Fruit fly (Drosophila melanogaster): ENCODE measurements around the gene CG14969.
A peak's percentile ranks its signal among the peaks of the same experiment; 100 is the strongest.

CG14969 gene

DNA sequence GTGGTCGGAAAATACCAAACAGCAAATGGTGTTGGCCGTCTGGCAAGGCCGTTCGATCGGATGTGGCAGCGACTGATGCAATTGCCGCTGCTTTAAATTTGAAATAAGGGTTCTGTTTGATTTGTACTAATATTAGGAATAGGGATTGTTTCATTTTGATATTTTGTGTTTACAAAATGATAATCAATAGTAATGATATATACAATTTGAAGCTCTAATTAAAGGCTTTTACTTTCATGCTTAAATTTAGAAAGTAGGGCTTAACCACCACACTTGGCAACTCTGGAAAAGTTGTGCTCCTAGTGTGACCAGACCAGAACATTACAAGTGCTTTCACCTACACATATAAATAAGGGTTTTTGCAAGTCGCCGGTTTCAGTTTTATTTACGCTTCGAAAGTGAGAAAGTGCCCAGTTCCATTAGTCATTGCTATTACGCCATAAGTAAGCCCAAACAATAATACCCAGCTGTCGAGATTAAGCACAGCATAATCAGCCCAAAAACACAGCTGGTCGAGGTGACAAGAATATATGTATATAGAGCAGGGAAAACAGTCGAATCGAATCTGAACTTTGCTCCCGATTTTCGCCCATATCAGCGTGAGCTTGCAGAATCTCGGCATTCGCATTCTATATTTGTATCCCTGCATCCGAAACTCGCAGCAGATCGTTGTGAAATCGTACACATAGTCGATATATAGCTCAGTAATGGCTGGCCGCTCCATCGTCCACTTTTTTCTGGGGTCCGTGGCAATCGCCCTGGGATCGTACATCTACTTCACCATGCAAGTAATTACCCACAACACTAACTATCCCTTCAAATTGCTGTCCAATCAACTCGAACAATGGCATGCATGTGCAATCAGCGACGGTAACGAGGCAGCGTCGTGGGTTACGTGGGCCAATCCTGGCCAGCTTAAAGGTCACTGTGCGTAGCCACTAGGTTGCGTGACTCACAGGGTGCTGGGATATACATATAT is 8.6 kb downstream of the CG14969 start, which contains the start of gene Gtpx (continued):
- TF ChIP-seq schlank (tag; optimal IDR thresholded peaks at IDR 0.05) (no peak), NK7.1 (GFP tag; optimal IDR thresholded peaks at IDR 0.05) (no peak), dimm (GFP tag; IDR thresholded peaks at IDR 0.05) (no peak), Deaf1 (tag; optimal IDR thresholded peaks at IDR 0.05) (no peak), CG8281 (tag; optimal IDR thresholded peaks at IDR 0.05) (no peak), CG1603 (tag; optimal IDR thresholded peaks at IDR 0.05) (peak; percentile 54), Bteb2 (GFP tag; optimal IDR thresholded peaks at IDR 0.05) (peak; percentile 48), ranshi (GFP tag; IDR thresholded peaks at IDR 0.05) (no peak), CG10209 (GFP tag; optimal IDR thresholded peaks at IDR 0.05) (peak; percentile 25), CG2712 (tag; optimal IDR thresholded peaks at IDR 0.05) (peak; percentile 37), Drgx (GFP tag; IDR thresholded peaks at IDR 0.05) (0 out of 2 replicates have a peak, but pooled peaks have one; percentile 24), wdn (GFP tag; IDR thresholded peaks at IDR 0.05) (0 out of 2 replicates have a peak, but pooled peaks have one; percentile 24), dmrt11E (tag; optimal IDR thresholded peaks at IDR 0.05) (peak; percentile 8), insv (GFP tag; optimal IDR thresholded peaks at IDR 0.05) (no peak), pnt (GFP tag; optimal IDR thresholded peaks at IDR 0.05) (peak; percentile 22), CG13624 (GFP tag; optimal IDR thresholded peaks at IDR 0.05) (peak; percentile 73), MBD-R2 (GFP tag; IDR thresholded peaks at IDR 0.05) (no peak), CG6813 (GFP tag; optimal IDR thresholded peaks at IDR 0.05) (no peak), sob (GFP tag; IDR thresholded peaks at IDR 0.05) (no peak), CG17385 (GFP tag; optimal IDR thresholded peaks at IDR 0.05) (peak; percentile 49), zfh2 (GFP tag; optimal IDR thresholded peaks at IDR 0.05) (peak; percentile 60), hkb (optimal IDR thresholded peaks at IDR 0.05) (peak; percentile 90), hkb (GFP tag; IDR thresholded peaks at IDR 0.05) (no peak), CG1233 (GFP tag; optimal IDR thresholded peaks at IDR 0.05) (no peak), Dref (GFP tag; IDR thresholded peaks at IDR 0.05) (peak; percentile 31; the same call in 1 of the 2 replicates), CG9797 (GFP tag; optimal IDR thresholded peaks at IDR 0.05) (peak; percentile 87), CG34422 (GFP tag; IDR thresholded peaks at IDR 0.05) (0 out of 3 replicates have a peak, but pooled peaks have one; percentile 20), pros (GFP tag; optimal IDR thresholded peaks at IDR 0.05) (no peak), dmrt99B (tag; optimal IDR thresholded peaks at IDR 0.05) (no peak), az2 (GFP tag; optimal IDR thresholded peaks at IDR 0.05) (peak; percentile 30), CG12391 (tag; optimal IDR thresholded peaks at IDR 0.05) (peak; percentile 70), CG1832 (GFP tag; optimal IDR thresholded peaks at IDR 0.05) (no peak), E2f2 (GFP tag; IDR thresholded peaks at IDR 0.05) (peak; percentile 86), Mrtf (GFP tag; IDR thresholded peaks at IDR 0.05) (no peak), Dll (GFP tag; IDR thresholded peaks at IDR 0.05; ENCODE audit: partially characterized antibody) (peak; percentile 51; the same call in 2 of the 4 replicates), CG12219 (GFP tag; optimal IDR thresholded peaks at IDR 0.05) (no peak), CG3065 (GFP tag; optimal IDR thresholded peaks at IDR 0.05) (no peak), fru (optimal IDR thresholded peaks at IDR 0.05) (no peak), salm (tag; optimal IDR thresholded peaks at IDR 0.05) (no peak), gro (GFP tag; optimal IDR thresholded peaks at IDR 0.05) (no peak), NC2β (GFP tag; optimal IDR thresholded peaks at IDR 0.05) (peak; percentile 39), tap (tag; optimal IDR thresholded peaks at IDR 0.05) (no peak), CG4328 (GFP tag; optimal IDR thresholded peaks at IDR 0.05) (peak; percentile 18), CG12155 (GFP tag; optimal IDR thresholded peaks at IDR 0.05) (peak; percentile 32), Oaz (GFP tag; IDR thresholded peaks at IDR 0.05) (no peak), CG7963 (GFP tag; IDR thresholded peaks at IDR 0.05; ENCODE audit: partially characterized antibody) (no peak), gt (GFP tag; IDR thresholded peaks at IDR 0.05) (no peak), CG6683 (GFP tag; optimal IDR thresholded peaks at IDR 0.05) (no peak), MESR4 (GFP tag; optimal IDR thresholded peaks at IDR 0.05) (no peak), br (optimal IDR thresholded peaks at IDR 0.05) (no peak)
